Worm (Caenorhabditis elegans) whole organism, L3 larva: Measurements from ENCODE around the gene Y53G8B.2.

ENCODE experiments used
- ZK546.5 ChIP-seq: sonication (generic microtip); optimal IDR thresholded peaks from 2 replicates; lab custom pipeline; 2017; ENCODE audit warnings: missing biosample characterization, missing genetic modification characterization
- ceh-16 ChIP-seq: sonication (generic microtip); optimal IDR thresholded peaks from 2 replicates; lab custom pipeline; 2017; ENCODE audit warnings: missing biosample characterization, missing genetic modification characterization
- elt-1 ChIP-seq: fragments of 150-350 bp; optimal IDR thresholded peaks from 2 replicates; lab custom pipeline; 2014; ENCODE audit warnings: missing biosample characterization, missing genetic modification characterization
- elt-2 ChIP-seq: sonication (generic microtip); optimal IDR thresholded peaks from 2 replicates; lab custom pipeline; 2016; ENCODE audit warnings: missing genetic modification reagents, mild to moderate bottlenecking, missing genetic modification characterization, missing compliant biosample characterization
- mdl-1 ChIP-seq: fragments of 150-350 bp; optimal IDR thresholded peaks from 2 replicates; lab custom pipeline; 2014; ENCODE audit warnings: missing biosample characterization, missing genetic modification characterization
- nfya-1 ChIP-seq: sonication (generic microtip); optimal IDR thresholded peaks from 2 replicates; lab custom pipeline; 2017; ENCODE audit warnings: missing genetic modification characterization, mild to moderate bottlenecking, missing compliant biosample characterization, antibody characterized with exemption, moderate library complexity; ENCODE audit not compliant: insufficient read depth
- pha-4 ChIP-seq: fragments of 150-350 bp; optimal IDR thresholded peaks from 2 replicates; lab custom pipeline; 2014; ENCODE audit warnings: missing biosample characterization, missing genetic modification reagents, missing genetic modification characterization
- pqm-1 ChIP-seq: fragments of 150-350 bp; optimal IDR thresholded peaks from 2 replicates; lab custom pipeline; 2017; ENCODE audit warnings: missing biosample characterization, missing genetic modification characterization, inconsistent platforms
- sea-2 ChIP-seq: fragments of 150-350 bp; sonication (generic microtip); optimal IDR thresholded peaks from 4 replicates; lab custom pipeline; 2014; ENCODE audit warnings: missing biosample characterization, missing genetic modification reagents, missing genetic modification characterization
- unc-62 ChIP-seq: fragments of 150-350 bp; sonication (generic microtip); optimal IDR thresholded peaks from 4 replicates; lab custom pipeline; 2014; ENCODE audit warnings: missing biosample characterization, missing genetic modification reagents, missing genetic modification characterization
- ztf-4 ChIP-seq: fragments of 150-350 bp; optimal IDR thresholded peaks from 2 replicates; lab custom pipeline; 2014; ENCODE audit warnings: missing biosample characterization, missing genetic modification characterization

DNA sequence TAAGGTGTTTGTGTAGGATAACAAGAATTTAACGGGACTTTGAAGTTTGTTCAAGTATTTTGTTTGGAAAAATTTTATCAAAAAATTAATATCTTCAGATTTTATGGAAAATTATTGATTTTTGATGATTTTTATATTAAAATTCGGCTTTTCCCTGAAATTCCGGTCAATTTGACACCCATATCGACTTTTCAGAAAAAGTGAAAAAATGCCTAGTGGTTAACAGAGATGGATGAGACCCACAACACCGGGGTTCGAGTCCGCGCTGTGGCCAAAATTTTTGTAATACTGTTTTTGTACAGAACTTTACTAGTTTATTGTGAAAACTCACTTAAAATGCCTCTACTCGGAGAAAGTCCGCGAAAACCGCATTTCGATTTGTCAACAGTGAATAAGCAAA is 5.8 kb upstream of the Y53G8B.2 start:
- no peak for TF ChIP-seq sea-2
- no peak for TF ChIP-seq unc-62 (GFP tag; lab: Kevin White, UChicago)
- TF ChIP-seq nfya-1 (tag; lab: Kevin White, UChicago) = no peak
- TF ChIP-seq elt-2 (tag; lab: Kevin White, UChicago) = no peak
- no peak for TF ChIP-seq mdl-1 (tag; lab: Kevin White, UChicago)
- no peak for TF ChIP-seq ZK546.5 (tag; lab: Kevin White, UChicago)
- TF ChIP-seq ztf-4 = no peak
- TF ChIP-seq elt-1 (tag; lab: Kevin White, UChicago) = no peak
- TF ChIP-seq ceh-16 (tag; lab: Kevin White, UChicago) = no peak
- TF ChIP-seq pqm-1 = no peak
- no peak for TF ChIP-seq pha-4 (tag; lab: Kevin White, UChicago)
